Fruit fly (Drosophila melanogaster) whole organism, prepupa: ENCODE results near the gene CG44002.
A peak's percentile ranks its signal among the peaks of the same experiment; 100 is the strongest.

Experiments
- CG10631 ChIP-seq: fragments of 200-800 bp; sonication (Bioruptor generic); optimal IDR thresholded peaks from 2 replicates; lab custom pipeline; 2016; ENCODE audit warnings: missing biosample characterization, missing genetic modification characterization
- CG11294 ChIP-seq: fragments of 200-800 bp; sonication (Bioruptor generic); IDR thresholded peaks from 2 replicates; pipeline ENCODE4 v1.3.6; 2022; ENCODE audit warnings: missing biosample characterization, missing genetic modification characterization
- CG11902 ChIP-seq: fragments of 200-800 bp; sonication (Bioruptor generic); optimal IDR thresholded peaks from 3 replicates; lab custom pipeline; 2016; ENCODE audit warnings: missing biosample characterization, missing genetic modification characterization
- CG15336 ChIP-seq: fragments of 200-800 bp; sonication (Bioruptor generic); IDR thresholded peaks from 2 replicates; pipeline ENCODE4 v1.3.6; 2022; ENCODE audit warnings: missing biosample characterization, missing genetic modification characterization
- CG16779 ChIP-seq: fragments of 200-800 bp; sonication (Bioruptor generic); optimal IDR thresholded peaks from 3 replicates; lab custom pipeline; 2017; ENCODE audit warnings: missing biosample characterization, mild to moderate bottlenecking, missing genetic modification characterization
- CG31627 ChIP-seq: fragments of 200-800 bp; sonication (Bioruptor generic); optimal IDR thresholded peaks from 3 replicates; lab custom pipeline; 2016; ENCODE audit warnings: missing biosample characterization, missing genetic modification characterization
- CG32006 ChIP-seq: fragments of 200-800 bp; sonication (Bioruptor generic); optimal IDR thresholded peaks from 3 replicates; lab custom pipeline; 2017; ENCODE audit warnings: missing biosample characterization, mild to moderate bottlenecking, missing genetic modification characterization
- CG34406 ChIP-seq: fragments of 200-800 bp; sonication (Bioruptor generic); optimal IDR thresholded peaks from 3 replicates; lab custom pipeline; 2016; ENCODE audit warnings: missing biosample characterization, missing genetic modification characterization
- CG3919 ChIP-seq: fragments of 200-800 bp; sonication (Bioruptor generic); optimal IDR thresholded peaks from 3 replicates; lab custom pipeline; 2016; ENCODE audit warnings: missing biosample characterization, missing genetic modification characterization
- CG4318 ChIP-seq: fragments of 200-800 bp; sonication (Bioruptor generic); optimal IDR thresholded peaks from 3 replicates; lab custom pipeline; 2017; ENCODE audit warnings: missing biosample characterization, mild to moderate bottlenecking, missing genetic modification characterization
- CG6163 ChIP-seq: fragments of 200-800 bp; sonication (Bioruptor generic); IDR thresholded peaks from 3 replicates; pipeline ENCODE4 v1.3.6; 2022; ENCODE audit warnings: missing biosample characterization, missing genetic modification characterization
- CG6276 ChIP-seq: fragments of 200-800 bp; sonication (Bioruptor generic); optimal IDR thresholded peaks from 2 replicates; lab custom pipeline; 2017; ENCODE audit warnings: missing biosample characterization, mild to moderate bottlenecking, missing genetic modification characterization
- CG6792 ChIP-seq: fragments of 200-800 bp; sonication (Bioruptor generic); optimal IDR thresholded peaks from 3 replicates; lab custom pipeline; 2016; ENCODE audit warnings: missing biosample characterization, missing genetic modification characterization
- CG6808 ChIP-seq: fragments of 200-800 bp; sonication (Bioruptor generic); optimal IDR thresholded peaks from 3 replicates; lab custom pipeline; 2017; ENCODE audit warnings: missing biosample characterization, missing genetic modification characterization, mild to moderate bottlenecking, moderate library complexity, missing genetic modification reagents
- CG8119 ChIP-seq: fragments of 200-800 bp; sonication (Bioruptor generic); IDR thresholded peaks from 3 replicates; pipeline ENCODE4 v1.3.6; 2022; ENCODE audit warnings: missing biosample characterization, missing genetic modification characterization
- CG8319 ChIP-seq: fragments of 200-800 bp; sonication (Bioruptor generic); optimal IDR thresholded peaks from 3 replicates; lab custom pipeline; 2016; ENCODE audit warnings: missing biosample characterization, missing genetic modification characterization
- CG8632 ChIP-seq: fragments of 200-800 bp; sonication (Bioruptor generic); optimal IDR thresholded peaks from 3 replicates; lab custom pipeline; 2016; ENCODE audit warnings: missing biosample characterization, missing genetic modification characterization
- CG9139 ChIP-seq: fragments of 200-800 bp; sonication (Bioruptor generic); optimal IDR thresholded peaks from 3 replicates; lab custom pipeline; 2017; ENCODE audit warnings: missing biosample characterization, mild to moderate bottlenecking, missing genetic modification characterization
- Eip78C ChIP-seq: fragments of 200-800 bp; sonication (Bioruptor generic); peaks from one replicate; lab custom pipeline; 2016; ENCODE audit warnings: missing biosample characterization, missing genetic modification characterization
- Eip93F ChIP-seq: fragments of 200-800 bp; sonication (Bioruptor generic); optimal IDR thresholded peaks from 2 replicates; lab custom pipeline; 2016; ENCODE audit warnings: missing biosample characterization, mild to moderate bottlenecking, missing genetic modification characterization
- Ets21C ChIP-seq: fragments of 200-800 bp; sonication (Bioruptor generic); optimal IDR thresholded peaks from 3 replicates; lab custom pipeline; 2016; ENCODE audit warnings: missing biosample characterization, missing genetic modification characterization
- Ets96B ChIP-seq: fragments of 200-800 bp; optimal IDR thresholded peaks from 2 replicates; lab custom pipeline; 2019; ENCODE audit warnings: missing biosample characterization, mild to moderate bottlenecking, missing genetic modification characterization, moderate library complexity
- Gug ChIP-seq: fragments of 200-800 bp; sonication (Bioruptor generic); IDR thresholded peaks from 2 replicates; pipeline ENCODE4 v1.3.6; 2022; ENCODE audit warnings: missing biosample characterization, missing genetic modification characterization
- Hr38 ChIP-seq: sonication (Bioruptor generic); optimal IDR thresholded peaks from 2 replicates; lab custom pipeline; 2016; ENCODE audit warnings: missing biosample characterization, missing genetic modification characterization
- Hr39 ChIP-seq: fragments of 200-800 bp; sonication (Bioruptor generic); optimal IDR thresholded peaks from 2 replicates; lab custom pipeline; 2016; ENCODE audit warnings: missing biosample characterization, missing genetic modification characterization
- Hr4 ChIP-seq: fragments of 200-800 bp; sonication (Bioruptor generic); optimal IDR thresholded peaks from 3 replicates; lab custom pipeline; 2016; ENCODE audit warnings: missing biosample characterization, missing genetic modification characterization
- Lpt ChIP-seq: fragments of 200-800 bp; sonication (Bioruptor generic); optimal IDR thresholded peaks from 3 replicates; lab custom pipeline; 2016; ENCODE audit warnings: missing biosample characterization, missing genetic modification characterization
- OdsH ChIP-seq: fragments of 200-800 bp; sonication (Bioruptor generic); optimal IDR thresholded peaks from 3 replicates; lab custom pipeline; 2016; ENCODE audit warnings: missing biosample characterization, missing genetic modification characterization
- Sox14 ChIP-seq: fragments of 200-800 bp; sonication (Bioruptor generic); optimal IDR thresholded peaks from 3 replicates; lab custom pipeline; 2016; ENCODE audit warnings: missing biosample characterization, missing genetic modification characterization
- Sox15 ChIP-seq: fragments of 200-800 bp; sonication (Bioruptor generic); optimal IDR thresholded peaks from 3 replicates; lab custom pipeline; 2016; ENCODE audit warnings: missing biosample characterization, missing genetic modification characterization
- achi ChIP-seq: fragments of 200-800 bp; sonication (Bioruptor generic); optimal IDR thresholded peaks from 3 replicates; lab custom pipeline; 2016; ENCODE audit warnings: missing biosample characterization, missing genetic modification characterization
- acj6 ChIP-seq: fragments of 200-800 bp; sonication (Bioruptor generic); optimal IDR thresholded peaks from 3 replicates; lab custom pipeline; 2016; ENCODE audit warnings: missing biosample characterization, missing genetic modification characterization
- cyc ChIP-seq: fragments of 200-800 bp; sonication (Bioruptor generic); optimal IDR thresholded peaks from 3 replicates; lab custom pipeline; 2016; ENCODE audit warnings: missing biosample characterization, missing genetic modification characterization
- dac ChIP-seq: fragments of 200-800 bp; sonication (Bioruptor generic); optimal IDR thresholded peaks from 2 replicates; lab custom pipeline; 2017; ENCODE audit warnings: missing biosample characterization, mild to moderate bottlenecking, missing genetic modification characterization
- dsx ChIP-seq: fragments of 200-800 bp; optimal IDR thresholded peaks from 3 replicates; lab custom pipeline; 2019; ENCODE audit warnings: missing biosample characterization, mild to moderate bottlenecking, missing genetic modification characterization, moderate library complexity; ENCODE audit not compliant: poor library complexity, severe bottlenecking
- eg ChIP-seq: fragments of 200-800 bp; sonication (Bioruptor generic); IDR thresholded peaks from 3 replicates; pipeline ENCODE4 v1.3.6; 2022; ENCODE audit warnings: missing biosample characterization, missing genetic modification characterization
- fd59A ChIP-seq: fragments of 200-800 bp; sonication (Bioruptor generic); optimal IDR thresholded peaks from 2 replicates; lab custom pipeline; 2017; ENCODE audit warnings: missing biosample characterization, mild to moderate bottlenecking, missing genetic modification characterization, missing genetic modification reagents
- net ChIP-seq: fragments of 200-800 bp; sonication (Bioruptor generic); optimal IDR thresholded peaks from 3 replicates; lab custom pipeline; 2016; ENCODE audit warnings: missing biosample characterization, missing genetic modification characterization
- pdm3 ChIP-seq: fragments of 200-800 bp; sonication (Bioruptor generic); optimal IDR thresholded peaks from 3 replicates; lab custom pipeline; 2016; ENCODE audit warnings: missing biosample characterization, missing genetic modification characterization
- salr ChIP-seq, 2 experiments: fragments of 200-800 bp; sonication (Bioruptor generic); optimal IDR thresholded peaks; 3 replicates each; lab custom pipeline; 2016 to 2018; ENCODE audit warnings: missing biosample characterization in 2 of 2, missing genetic modification characterization in 2 of 2, mild to moderate bottlenecking in 1 of 2
- ss ChIP-seq, 2 experiments: fragments of 200-800 bp; sonication (Bioruptor generic); optimal IDR thresholded peaks; 2 replicates in 1 of 2; 3 replicates in 1 of 2; lab custom pipeline; 2017 to 2018; ENCODE audit warnings: mild to moderate bottlenecking in 2 of 2, missing biosample characterization in 2 of 2, missing genetic modification characterization in 2 of 2, moderate library complexity in 1 of 2
- svp ChIP-seq: fragments of 200-800 bp; sonication (Bioruptor generic); peaks from one replicate; lab custom pipeline; 2016; ENCODE audit warnings: missing biosample characterization, missing genetic modification characterization
- topi ChIP-seq: fragments of 200-800 bp; sonication (Bioruptor generic); optimal IDR thresholded peaks from 3 replicates; lab custom pipeline; 2016; ENCODE audit warnings: missing biosample characterization, missing genetic modification characterization
- vri ChIP-seq: fragments of 200-800 bp; sonication (Bioruptor generic); optimal IDR thresholded peaks from 3 replicates; lab custom pipeline; 2016; ENCODE audit warnings: missing biosample characterization, mild to moderate bottlenecking, missing genetic modification characterization

The CG44002 gene

DNA sequence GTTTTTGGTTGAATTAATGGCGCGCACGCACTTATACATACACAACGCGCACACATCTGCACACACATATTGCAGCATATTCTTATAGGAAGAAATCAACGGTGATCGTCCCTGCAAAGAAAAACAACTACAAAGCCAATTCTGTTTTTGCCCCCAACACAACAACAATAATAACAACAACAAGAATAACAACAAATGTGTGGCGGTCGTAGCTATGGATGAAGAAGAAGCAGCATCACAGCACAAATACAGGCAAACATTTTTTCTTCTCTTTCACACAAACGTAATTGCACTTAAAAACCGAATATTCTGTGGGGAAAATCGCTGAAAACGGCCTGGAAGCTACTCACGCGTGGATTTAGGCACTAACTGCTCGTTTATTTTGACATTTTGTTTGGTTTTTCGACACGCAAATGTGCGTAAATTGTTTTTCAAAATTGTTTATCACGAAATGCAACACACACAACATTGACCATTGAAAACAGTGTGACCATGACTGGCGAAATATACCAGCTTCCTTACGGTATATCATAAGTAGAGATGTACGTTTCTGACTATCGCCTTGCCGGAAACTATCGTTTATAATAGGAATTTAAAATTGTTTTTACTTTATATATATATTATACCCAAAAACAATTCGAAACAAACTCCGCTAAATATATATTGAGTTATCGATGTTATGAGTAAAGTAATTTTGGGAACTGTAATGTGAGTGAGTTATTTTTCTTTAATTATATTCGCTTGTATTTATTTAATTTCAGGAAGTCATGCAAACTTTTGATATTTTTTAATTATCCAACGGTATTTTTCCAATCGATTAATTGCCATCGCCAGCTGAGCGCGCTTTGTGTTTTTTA is 11.5 kb downstream of the CG44002 start, which contains the start of the genes Mad and gkt:
Gene Mad (minus strand): TSS at position 500 of the 857 bp plus-strand sequence.
Gene gkt (plus strand): TSS at position 807 of the 857 bp plus-strand sequence.
- TF ChIP-seq ss (GFP tag; optimal IDR thresholded peaks at IDR 0.05; lab: Kevin White, UChicago) (peak; percentile 32 to 40), fd59A (GFP tag; lab: Kevin White, UChicago) (no peak), CG31627 (no peak), Gug (0 out of 2 replicates have a peak, but pooled peaks have one; percentile 11), Sox14 (GFP tag; lab: Kevin White, UChicago) (no peak), CG6276 (GFP tag; lab: Kevin White, UChicago) (peak; percentile 12), Hr38 (no peak), Sox15 (no peak), CG8319 (GFP tag; lab: Kevin White, UChicago) (no peak), CG11294 (GFP tag; lab: Robert Waterston, UW) (no peak), dsx (GFP tag; lab: Kevin White, UChicago) (no peak), Eip93F (no peak), CG9139 (peak; percentile 26), CG10631 (GFP tag; lab: Kevin White, UChicago) (peak; percentile 14), Ets96B (no peak), acj6 (GFP tag; lab: Kevin White, UChicago) (peak; percentile 61), CG8119 (peak; percentile 49; the same call in 1 of the 3 replicates), CG32006 (GFP tag; lab: Kevin White, UChicago) (peak; percentile 0), Eip78C (peak; percentile 39), CG15336 (GFP tag; lab: Robert Waterston, UW) (peak; percentile 6; the same call in 1 of the 2 replicates), Hr39 (GFP tag; lab: Kevin White, UChicago) (no peak), CG6792 (GFP tag; lab: Kevin White, UChicago) (no peak), CG34406 (GFP tag; lab: Kevin White, UChicago) (no peak), net (no peak), CG8632 (no peak), eg (GFP tag; lab: Robert Waterston, UW) (peak; percentile 50; the same call in 1 of the 3 replicates), Lpt (GFP tag; lab: Kevin White, UChicago) (no peak), CG16779 (tag; lab: Kevin White, UChicago) (peak; percentile 49)
- TF ChIP-seq, all 60 proteins: peak for 12

dm6 chr2L:3158260-3159072 is 12.4 kb downstream of the CG44002 start:
- no peak for TF ChIP-seq Hr39 (GFP tag; lab: Kevin White, UChicago)
- TF ChIP-seq Hr4 (GFP tag; lab: Kevin White, UChicago): peak; percentile 45
- no peak for TF ChIP-seq CG11902
- peak; percentile 8; the same call in 1 of the 2 replicates for TF ChIP-seq Gug
- TF ChIP-seq Ets96B: peak; percentile 39
- 0 out of 3 replicates have a peak, but pooled peaks have one; percentile 55 for TF ChIP-seq CG6163 (GFP tag; lab: Robert Waterston, UW)
- TF ChIP-seq CG10631 (GFP tag; lab: Kevin White, UChicago): peak; percentile 31
- 0 out of 3 replicates have a peak, but pooled peaks have one; percentile 50 for TF ChIP-seq eg (GFP tag; lab: Robert Waterston, UW)
- no peak for TF ChIP-seq CG4318 (GFP tag; lab: Kevin White, UChicago)
- TF ChIP-seq CG15336 (GFP tag; lab: Robert Waterston, UW): peak; percentile 31; the same call in 1 of the 2 replicates
- TF ChIP-seq CG3919: peak; percentile 9
- peak; percentile 42 for TF ChIP-seq Sox14 (GFP tag; lab: Kevin White, UChicago)
- peak in 1 of 2 experiments; percentile 29 for TF ChIP-seq salr (GFP tag; optimal IDR thresholded peaks at IDR 0.05; lab: Kevin White, UChicago)
- peak; percentile 60 for TF ChIP-seq vri (GFP tag; lab: Kevin White, UChicago)
- TF ChIP-seq ss (GFP tag; optimal IDR thresholded peaks at IDR 0.05; lab: Kevin White, UChicago): no peak
- TF ChIP-seq achi (GFP tag; lab: Kevin White, UChicago): peak; percentile 4
- TF ChIP-seq CG8119: no peak
- TF ChIP-seq net: peak; percentile 18
- peak; percentile 17 for TF ChIP-seq CG31627
- TF ChIP-seq acj6 (GFP tag; lab: Kevin White, UChicago): peak; percentile 36
- no peak for TF ChIP-seq CG16779 (tag; lab: Kevin White, UChicago)
- TF ChIP-seq CG6808 (GFP tag; lab: Kevin White, UChicago): peak; percentile 97
- peak; percentile 42 for TF ChIP-seq topi (GFP tag; lab: Kevin White, UChicago)
- no peak for TF ChIP-seq dac (GFP tag; lab: Kevin White, UChicago)
- peak; percentile 20 for TF ChIP-seq pdm3
- no peak for TF ChIP-seq cyc (GFP tag; lab: Kevin White, UChicago)
- peak; percentile 81 for TF ChIP-seq svp (GFP tag; lab: Kevin White, UChicago)
- no peak for TF ChIP-seq dsx (GFP tag; lab: Kevin White, UChicago)
- peak; percentile 34 for TF ChIP-seq OdsH
- peak; percentile 6 for TF ChIP-seq Ets21C (GFP tag; lab: Kevin White, UChicago)
- peak; percentile 19 for TF ChIP-seq CG6792 (GFP tag; lab: Kevin White, UChicago)
